Worm (Caenorhabditis elegans) whole organism, late embryonic: ENCODE measurements around the gene M05D6.5.

Source experiments
- C08G9.2 ChIP-seq: sonication (generic microtip); optimal IDR thresholded peaks from 2 replicates; lab custom pipeline; 2016; ENCODE audit warnings: mild to moderate bottlenecking, missing genetic modification characterization, moderate library complexity, missing compliant biosample characterization
- C38D4.7 ChIP-seq: fragments of 200-800 bp; sonication (Bioruptor generic); optimal IDR thresholded peaks from 2 replicates; lab custom pipeline; 2018; ENCODE audit warnings: mild to moderate bottlenecking, missing genetic modification characterization, moderate library complexity, missing compliant biosample characterization
- K02D7.2 ChIP-seq: sonication (generic microtip); optimal IDR thresholded peaks from 2 replicates; lab custom pipeline; 2017; ENCODE audit warnings: mild to moderate bottlenecking, missing genetic modification characterization, missing compliant biosample characterization
- K09A11.1 ChIP-seq: sonication (generic microtip); optimal IDR thresholded peaks from 2 replicates; lab custom pipeline; 2017; ENCODE audit warnings: antibody characterized with exemption, mild to moderate bottlenecking, missing genetic modification characterization, missing compliant biosample characterization; ENCODE audit not compliant: insufficient read depth
- ama-1 ChIP-seq: fragments of 150-350 bp; optimal IDR thresholded peaks from 2 replicates; lab custom pipeline; 2014
- ceh-2 ChIP-seq: sonication (generic microtip); optimal IDR thresholded peaks from 2 replicates; lab custom pipeline; 2016; ENCODE audit warnings: missing genotype, missing genetic modification characterization, missing compliant biosample characterization
- ceh-30 ChIP-seq: fragments of 150-350 bp; optimal IDR thresholded peaks from 2 replicates; lab custom pipeline; 2014; ENCODE audit warnings: missing biosample characterization, missing genetic modification characterization
- ceh-48 ChIP-seq: sonication (generic microtip); optimal IDR thresholded peaks from 2 replicates; lab custom pipeline; 2016; ENCODE audit warnings: missing genetic modification characterization, inconsistent platforms, missing compliant biosample characterization
- ceh-6 ChIP-seq: fragments of 200-800 bp; sonication (Bioruptor generic); optimal IDR thresholded peaks from 2 replicates; lab custom pipeline; 2018; ENCODE audit warnings: mild to moderate bottlenecking, missing genetic modification characterization, missing compliant biosample characterization
- ceh-9 ChIP-seq: sonication (generic microtip); optimal IDR thresholded peaks from 2 replicates; lab custom pipeline; 2016; ENCODE audit warnings: mild to moderate bottlenecking, missing genetic modification characterization, inconsistent platforms, missing compliant biosample characterization
- che-1 ChIP-seq: sonication (generic microtip); optimal IDR thresholded peaks from 2 replicates; lab custom pipeline; 2016; ENCODE audit warnings: mild to moderate bottlenecking, missing genetic modification characterization, missing compliant biosample characterization
- dmd-4 ChIP-seq: sonication (generic microtip); optimal IDR thresholded peaks from 2 replicates; lab custom pipeline; 2016; ENCODE audit warnings: borderline replicate concordance, missing genetic modification characterization, missing compliant biosample characterization
- dve-1 ChIP-seq: sonication (generic microtip); optimal IDR thresholded peaks from 2 replicates; lab custom pipeline; 2017; ENCODE audit warnings: antibody characterized with exemption, mild to moderate bottlenecking, missing genetic modification characterization, missing compliant biosample characterization
- ets-4 ChIP-seq: sonication (generic microtip); optimal IDR thresholded peaks from 2 replicates; lab custom pipeline; 2016; ENCODE audit warnings: missing genetic modification characterization, missing compliant biosample characterization
- eyg-1 ChIP-seq: sonication (generic microtip); optimal IDR thresholded peaks from 2 replicates; lab custom pipeline; 2016; ENCODE audit warnings: missing genotype, missing genetic modification characterization, missing compliant biosample characterization
- fkh-6 ChIP-seq: sonication (generic microtip); optimal IDR thresholded peaks from 2 replicates; lab custom pipeline; 2016; ENCODE audit warnings: missing genetic modification characterization, missing compliant biosample characterization
- gmeb-2 ChIP-seq: sonication (generic microtip); optimal IDR thresholded peaks from 2 replicates; lab custom pipeline; 2016; ENCODE audit warnings: missing genetic modification characterization, inconsistent platforms, missing compliant biosample characterization
- hlh-13 ChIP-seq: fragments of 200-800 bp; sonication (Bioruptor generic); optimal IDR thresholded peaks from 2 replicates; lab custom pipeline; 2018; ENCODE audit warnings: mild to moderate bottlenecking, missing genetic modification characterization, missing compliant biosample characterization
- hlh-15 ChIP-seq: sonication (generic microtip); optimal IDR thresholded peaks from 2 replicates; lab custom pipeline; 2016; ENCODE audit warnings: missing genetic modification characterization, missing compliant biosample characterization
- hlh-30 ChIP-seq: sonication (generic microtip); optimal IDR thresholded peaks from 2 replicates; lab custom pipeline; 2017; ENCODE audit warnings: antibody characterized with exemption, missing genetic modification characterization, missing compliant biosample characterization; ENCODE audit not compliant: insufficient read depth
- hlh-6 ChIP-seq: sonication (generic microtip); optimal IDR thresholded peaks from 2 replicates; lab custom pipeline; 2016; ENCODE audit warnings: missing genotype, missing genetic modification characterization, missing compliant biosample characterization
- madf-2 ChIP-seq: sonication (generic microtip); optimal IDR thresholded peaks from 2 replicates; lab custom pipeline; 2017; ENCODE audit warnings: missing genetic modification characterization, missing compliant biosample characterization
- mec-3 ChIP-seq: sonication (generic microtip); optimal IDR thresholded peaks from 2 replicates; lab custom pipeline; 2016; ENCODE audit warnings: borderline replicate concordance, missing genetic modification characterization, missing compliant biosample characterization
- nfya-1 ChIP-seq: sonication (generic microtip); optimal IDR thresholded peaks from 2 replicates; lab custom pipeline; 2017; ENCODE audit warnings: missing genetic modification characterization, mild to moderate bottlenecking, missing compliant biosample characterization, antibody characterized with exemption, moderate library complexity
- nhr-11 ChIP-seq: fragments of 150-350 bp; optimal IDR thresholded peaks from 2 replicates; lab custom pipeline; 2014; ENCODE audit warnings: missing biosample characterization, missing genetic modification characterization
- nhr-232 ChIP-seq: sonication (generic microtip); optimal IDR thresholded peaks from 2 replicates; lab custom pipeline; 2016; ENCODE audit warnings: missing genetic modification characterization, missing compliant biosample characterization
- pag-3 ChIP-seq: sonication (generic microtip); optimal IDR thresholded peaks from 2 replicates; lab custom pipeline; 2016; ENCODE audit warnings: missing compliant biosample characterization, missing genetic modification characterization, borderline replicate concordance
- pax-1 ChIP-seq: fragments of 150-350 bp; optimal IDR thresholded peaks from 2 replicates; lab custom pipeline; 2014; ENCODE audit warnings: missing biosample characterization, missing genetic modification characterization
- pqm-1 ChIP-seq: sonication (generic microtip); optimal IDR thresholded peaks from 2 replicates; lab custom pipeline; 2016; ENCODE audit warnings: missing genetic modification characterization, missing compliant biosample characterization
- ref-2 ChIP-seq: sonication (generic microtip); optimal IDR thresholded peaks from 2 replicates; lab custom pipeline; 2016; ENCODE audit warnings: missing genetic modification characterization, missing compliant biosample characterization
- sox-2 ChIP-seq: fragments of 200-800 bp; sonication (Bioruptor generic); IDR thresholded peaks from 2 replicates; pipeline ENCODE4 v1.3.6; 2022; ENCODE audit warnings: missing genetic modification reagents, missing genetic modification characterization, missing compliant biosample characterization
- sox-4 ChIP-seq: sonication (generic microtip); optimal IDR thresholded peaks from 2 replicates; lab custom pipeline; 2017; ENCODE audit warnings: mild to moderate bottlenecking, missing genetic modification characterization, inconsistent platforms, missing compliant biosample characterization
- tbx-2 ChIP-seq: sonication (generic microtip); optimal IDR thresholded peaks from 2 replicates; lab custom pipeline; 2016; ENCODE audit warnings: missing genetic modification characterization, missing compliant biosample characterization
- tbx-7 ChIP-seq: sonication (generic microtip); optimal IDR thresholded peaks from 2 replicates; lab custom pipeline; 2016; ENCODE audit warnings: missing genotype, missing genetic modification characterization, missing compliant biosample characterization
- ttx-3 ChIP-seq: sonication (generic microtip); optimal IDR thresholded peaks from 2 replicates; lab custom pipeline; 2016; ENCODE audit warnings: missing genetic modification reagents, missing genetic modification characterization, missing compliant biosample characterization
- unc-42 ChIP-seq: sonication (generic microtip); optimal IDR thresholded peaks from 2 replicates; lab custom pipeline; 2016; ENCODE audit warnings: missing genotype, missing genetic modification characterization, missing compliant biosample characterization
- unc-86 ChIP-seq: sonication (generic microtip); optimal IDR thresholded peaks from 2 replicates; lab custom pipeline; 2016; ENCODE audit warnings: missing genetic modification characterization, missing compliant biosample characterization
- ztf-16 ChIP-seq: sonication (generic microtip); optimal IDR thresholded peaks from 2 replicates; lab custom pipeline; 2017; ENCODE audit warnings: missing genetic modification characterization, missing compliant biosample characterization

M05D6.5 gene

DNA sequence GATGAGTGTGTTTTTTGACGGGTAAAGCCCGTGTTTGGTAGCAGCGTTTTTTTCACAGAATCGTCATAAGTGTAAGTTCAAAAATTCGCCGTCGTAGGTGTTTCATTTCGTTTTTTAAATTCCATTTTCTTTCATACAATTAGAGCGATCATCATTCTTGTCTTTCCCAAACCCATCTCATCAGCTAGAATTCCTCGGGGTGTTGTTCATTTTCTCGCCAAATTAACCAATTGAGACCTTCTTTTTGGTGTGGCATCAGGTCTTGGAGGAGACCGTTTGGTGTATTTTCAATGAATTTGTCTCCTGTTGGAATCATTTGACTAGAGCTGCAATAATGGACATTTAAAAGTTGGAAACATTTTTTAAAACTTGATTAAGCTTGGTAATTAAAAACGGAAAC is 9.1 kb downstream of the M05D6.5 start:
- no peak for TF ChIP-seq ztf-16 (tag; lab: Kevin White, UChicago)
- no peak for TF ChIP-seq hlh-6 (tag; lab: Kevin White, UChicago)
- TF ChIP-seq K09A11.1 = no peak
- no peak for TF ChIP-seq nfya-1 (tag; lab: Kevin White, UChicago)
- no peak for TF ChIP-seq che-1 (tag; lab: Kevin White, UChicago)
- no peak for TF ChIP-seq ceh-30
- TF ChIP-seq nhr-232 (tag; lab: Kevin White, UChicago) = no peak
- TF ChIP-seq eyg-1 = no peak
- TF ChIP-seq C38D4.7 = no peak
- no peak for TF ChIP-seq nhr-11 (tag; lab: Kevin White, UChicago)
- no peak for TF ChIP-seq hlh-30 (tag; lab: Kevin White, UChicago)
- TF ChIP-seq ets-4 (tag; lab: Kevin White, UChicago) = no peak
- no peak for TF ChIP-seq sox-4 (tag; lab: Kevin White, UChicago)
- TF ChIP-seq madf-2 (tag; lab: Kevin White, UChicago) = no peak
- TF ChIP-seq tbx-7 (tag; lab: Kevin White, UChicago) = no peak
- TF ChIP-seq dmd-4 (tag; lab: Kevin White, UChicago) = no peak
- TF ChIP-seq tbx-2 (tag; lab: Kevin White, UChicago) = no peak
- no peak for TF ChIP-seq unc-42

- TF ChIP-seq hlh-13 (GFP tag; lab: Kevin White, UChicago) (no peak), unc-42 (no peak), dmd-4 (tag; lab: Kevin White, UChicago) (no peak), K02D7.2 (no peak), che-1 (tag; lab: Kevin White, UChicago) (no peak), ceh-9 (tag; lab: Kevin White, UChicago) (no peak), ama-1 (no peak), nfya-1 (tag; lab: Kevin White, UChicago) (no peak), ref-2 (tag; lab: Kevin White, UChicago) (no peak), ceh-6 (GFP tag; lab: Kevin White, UChicago) (no peak), eyg-1 (no peak), sox-2 (no peak), fkh-6 (tag; lab: Kevin White, UChicago) (no peak), unc-86 (tag; lab: Kevin White, UChicago) (no peak)
Observed at ce11 chrII:8471139-8471538, 10.9 kb downstream of the M05D6.5 start, which contains the start of gene M05D6.8. Gene M05D6.8, minus strand, starts transcription at chrII:8471239.

DNA sequence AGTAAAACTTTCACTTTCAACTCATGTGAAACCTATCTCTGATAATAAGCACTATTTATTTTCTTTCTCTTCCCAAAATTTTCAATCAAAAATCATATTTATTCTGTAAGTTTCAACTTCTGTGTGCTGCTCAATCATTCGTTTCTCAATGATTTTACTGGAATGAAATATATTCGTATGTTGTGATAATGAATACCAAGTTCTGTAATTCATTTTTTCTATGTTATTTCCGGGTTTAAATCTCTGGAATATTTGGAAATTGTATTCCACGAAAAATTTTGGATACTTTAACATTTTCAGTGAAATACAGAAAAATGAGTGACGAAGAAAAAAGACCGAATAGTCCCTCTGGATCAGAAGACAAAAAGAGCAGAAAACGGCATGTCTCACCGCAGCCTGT is 14.2 kb downstream of the M05D6.5 start, which contains the start of gene M05D6.2:
Gene M05D6.2 (plus strand): TSS at position 301 of the 400 bp plus-strand sequence.
- TF ChIP-seq dve-1 (tag; lab: Kevin White, UChicago) (no peak), sox-2 (no peak), mec-3 (no peak), pax-1 (tag; lab: Kevin White, UChicago) (no peak)

- TF ChIP-seq ets-4 (tag; lab: Kevin White, UChicago) (no peak), pqm-1 (tag; lab: Kevin White, UChicago) (no peak), ceh-48 (tag; lab: Kevin White, UChicago) (no peak), pax-1 (tag; lab: Kevin White, UChicago) (no peak), ttx-3 (tag; lab: Kevin White, UChicago) (no peak), pag-3 (no peak), ceh-2 (tag; lab: Kevin White, UChicago) (no peak), hlh-15 (tag; lab: Kevin White, UChicago) (no peak), madf-2 (tag; lab: Kevin White, UChicago) (no peak), C08G9.2 (tag; lab: Kevin White, UChicago) (no peak), nhr-11 (tag; lab: Kevin White, UChicago) (no peak), gmeb-2 (no peak), nhr-232 (tag; lab: Kevin White, UChicago) (no peak), C38D4.7 (no peak)
Observed at ce11 chrII:8466874-8467273, 15.1 kb downstream of the M05D6.5 start, which contains the start of gene F22B5.10. Gene F22B5.10, plus strand, starts transcription at chrII:8467174.
